Worm (Caenorhabditis elegans) whole organism, L4 larva: ENCODE measurements around the gene F10E7.11.

Experiments used
- F44E2.7 ChIP-seq: fragments of 200-800 bp; sonication (Bioruptor generic); IDR thresholded peaks from 2 replicates; pipeline ENCODE4 v2.1.2; 2022; ENCODE audit warnings: missing genetic modification characterization, missing compliant biosample characterization
- F49E8.2 ChIP-seq: sonication (generic microtip); optimal IDR thresholded peaks from 2 replicates; lab custom pipeline; 2016; ENCODE audit warnings: missing compliant biosample characterization, mild to moderate bottlenecking, missing genetic modification characterization, borderline replicate concordance
- T20F7.1 ChIP-seq: fragments of 200-800 bp; sonication (Bioruptor generic); optimal IDR thresholded peaks from 2 replicates; lab custom pipeline; 2018; ENCODE audit warnings: mild to moderate bottlenecking, missing genetic modification characterization, missing compliant biosample characterization
- Y48G9A.11 ChIP-seq: fragments of 200-800 bp; sonication (Bioruptor generic); IDR thresholded peaks from 2 replicates; pipeline ENCODE4 v1.3.6; 2022; ENCODE audit warnings: missing genetic modification reagents, missing genetic modification characterization, missing compliant biosample characterization
- Y5F2A.4 ChIP-seq: fragments of 200-800 bp; sonication (Bioruptor generic); optimal IDR thresholded peaks from 2 replicates; lab custom pipeline; 2018; ENCODE audit warnings: mild to moderate bottlenecking, missing genetic modification characterization, missing compliant biosample characterization
- ZK337.2 ChIP-seq: fragments of 200-800 bp; sonication (Bioruptor generic); IDR thresholded peaks from 2 replicates; pipeline ENCODE4 v1.3.6; 2022; ENCODE audit warnings: missing genetic modification reagents, missing genetic modification characterization, missing compliant biosample characterization
- ZK546.5 ChIP-seq, 2 experiments: sonication (generic microtip); optimal IDR thresholded peaks; 2 replicates each; lab custom pipeline; 2017; ENCODE audit warnings: missing biosample characterization in 2 of 2, missing genetic modification characterization in 2 of 2
- aha-1 ChIP-seq: fragments of 150-350 bp; peaks from one replicate; lab custom pipeline; 2014; ENCODE audit warnings: missing biosample characterization, missing genetic modification characterization
- ceh-44 ChIP-seq: fragments of 200-800 bp; sonication (Bioruptor generic); IDR thresholded peaks from 2 replicates; pipeline ENCODE4 v1.3.6; 2022; ENCODE audit warnings: missing genetic modification reagents, missing genetic modification characterization, missing compliant biosample characterization
- daf-16 ChIP-seq, 3 experiments: sonication (generic microtip); optimal IDR thresholded peaks; 2 replicates each; lab custom pipeline; 2016 to 2017; ENCODE audit warnings: missing genetic modification characterization in 3 of 3, missing genetic modification reagents in 3 of 3, mild to moderate bottlenecking in 2 of 3, missing compliant biosample characterization in 2 of 3, missing biosample characterization in 1 of 3, moderate library complexity in 1 of 3
- daf-19 ChIP-seq: fragments of 200-800 bp; sonication (Bioruptor generic); conservative IDR thresholded peaks from 2 replicates; pipeline ENCODE4 v1.3.6; 2022; ENCODE audit warnings: missing genetic modification characterization, missing compliant biosample characterization
- daf-8 ChIP-seq: fragments of 200-800 bp; sonication (Bioruptor generic); IDR thresholded peaks from 2 replicates; pipeline ENCODE4 v1.3.6; 2022; ENCODE audit warnings: missing genetic modification characterization, missing compliant biosample characterization
- dmd-6 ChIP-seq: fragments of 200-800 bp; sonication (Bioruptor generic); IDR thresholded peaks from 2 replicates; pipeline ENCODE4 v1.3.6; 2022; ENCODE audit warnings: missing genetic modification reagents, missing genetic modification characterization, missing compliant biosample characterization
- dmd-8 ChIP-seq: fragments of 200-800 bp; sonication (Bioruptor generic); IDR thresholded peaks from 2 replicates; pipeline ENCODE4 v1.3.6; 2022; ENCODE audit warnings: missing genetic modification characterization, missing compliant biosample characterization
- dve-1 ChIP-seq: sonication (generic microtip); optimal IDR thresholded peaks from 2 replicates; lab custom pipeline; 2017; ENCODE audit warnings: antibody characterized with exemption, mild to moderate bottlenecking, missing genetic modification characterization, missing compliant biosample characterization; ENCODE audit not compliant: insufficient read depth
- fos-1 ChIP-seq: fragments of 150-350 bp; optimal IDR thresholded peaks from 2 replicates; lab custom pipeline; 2014; ENCODE audit warnings: missing biosample characterization, missing genetic modification characterization
- gei-8 ChIP-seq: fragments of 200-800 bp; sonication (Bioruptor generic); optimal IDR thresholded peaks from 2 replicates; lab custom pipeline; 2018; ENCODE audit warnings: mild to moderate bottlenecking, missing genetic modification characterization, missing compliant biosample characterization
- hif-1 ChIP-seq, 2 experiments: sonication (generic microtip); optimal IDR thresholded peaks; 2 replicates each; lab custom pipeline; 2016 to 2017; ENCODE audit warnings: missing compliant biosample characterization in 2 of 2, missing genetic modification characterization in 2 of 2, missing genetic modification reagents in 2 of 2, missing genotype in 2 of 2, mild to moderate bottlenecking in 1 of 2
- hlh-11 ChIP-seq: fragments of 200-800 bp; sonication (Bioruptor generic); optimal IDR thresholded peaks from 2 replicates; lab custom pipeline; 2018; ENCODE audit warnings: mild to moderate bottlenecking, missing genetic modification characterization, missing compliant biosample characterization
- hlh-30 ChIP-seq: sonication (generic microtip); optimal IDR thresholded peaks from 2 replicates; lab custom pipeline; 2017; ENCODE audit warnings: antibody characterized with exemption, mild to moderate bottlenecking, missing genetic modification characterization, missing compliant biosample characterization; ENCODE audit not compliant: insufficient read depth
- lin-38 ChIP-seq: fragments of 200-800 bp; sonication (Bioruptor generic); IDR thresholded peaks from 2 replicates; pipeline ENCODE4 v1.3.6; 2022; ENCODE audit warnings: missing genetic modification reagents, missing genetic modification characterization, missing compliant biosample characterization
- lin-39 ChIP-seq: fragments of 150-350 bp; optimal IDR thresholded peaks from 2 replicates; lab custom pipeline; 2014; ENCODE audit warnings: missing biosample characterization, missing genetic modification reagents, missing genetic modification characterization
- lsy-2 ChIP-seq, 2 experiments: fragments of 150-350 bp in 1 of 2; sonication (generic microtip) in 1 of 2; optimal IDR thresholded peaks; 2 replicates each; lab custom pipeline; 2014 to 2017; ENCODE audit warnings: missing biosample characterization in 2 of 2, missing genetic modification characterization in 2 of 2
- madf-9 ChIP-seq: fragments of 200-800 bp; sonication (Bioruptor generic); conservative IDR thresholded peaks from 2 replicates; pipeline ENCODE4 v1.3.6; 2022; ENCODE audit warnings: missing genetic modification reagents, missing genetic modification characterization, missing compliant biosample characterization
- mdl-1 ChIP-seq, 2 experiments: fragments of 150-350 bp in 1 of 2; sonication (generic microtip) in 1 of 2; optimal IDR thresholded peaks; 2 replicates each; lab custom pipeline; 2014 to 2017; ENCODE audit warnings: missing biosample characterization in 2 of 2, missing genetic modification characterization in 2 of 2
- mes-2 ChIP-seq: sonication (generic microtip); optimal IDR thresholded peaks from 2 replicates; lab custom pipeline; 2016; ENCODE audit warnings: missing genotype, mild to moderate bottlenecking, missing genetic modification characterization, missing compliant biosample characterization; ENCODE audit not compliant: poor library complexity, severe bottlenecking
- mxl-2 ChIP-seq: fragments of 200-800 bp; sonication (Bioruptor generic); conservative IDR thresholded peaks from 2 replicates; pipeline ENCODE4 v1.3.6; 2022; ENCODE audit warnings: missing genetic modification reagents, missing genetic modification characterization, missing compliant biosample characterization
- mxl-3 ChIP-seq: fragments of 200-800 bp; sonication (Bioruptor generic); optimal IDR thresholded peaks from 2 replicates; lab custom pipeline; 2018; ENCODE audit warnings: mild to moderate bottlenecking, missing genetic modification characterization, missing compliant biosample characterization
- nhr-10 ChIP-seq: fragments of 150-350 bp; optimal IDR thresholded peaks from 2 replicates; lab custom pipeline; 2014; ENCODE audit warnings: missing biosample characterization, missing genetic modification characterization
- nhr-102 ChIP-seq: sonication (generic microtip); optimal IDR thresholded peaks from 2 replicates; lab custom pipeline; 2016; ENCODE audit warnings: mild to moderate bottlenecking, missing genetic modification characterization, moderate library complexity, missing compliant biosample characterization
- nhr-237 ChIP-seq: sonication (generic microtip); optimal IDR thresholded peaks from 2 replicates; lab custom pipeline; 2017; ENCODE audit warnings: missing biosample characterization, missing genetic modification characterization
- nhr-28 ChIP-seq: fragments of 150-350 bp; optimal IDR thresholded peaks from 2 replicates; lab custom pipeline; 2014; ENCODE audit warnings: missing biosample characterization, missing genetic modification characterization
- nhr-48 ChIP-seq: sonication (generic microtip); optimal IDR thresholded peaks from 2 replicates; lab custom pipeline; 2016; ENCODE audit warnings: mild to moderate bottlenecking, missing genetic modification characterization, missing compliant biosample characterization
- nhr-77 ChIP-seq: fragments of 150-350 bp; optimal IDR thresholded peaks from 2 replicates; lab custom pipeline; 2014; ENCODE audit warnings: missing biosample characterization, missing genetic modification characterization
- pha-4 ChIP-seq, 2 experiments: fragments of 150-350 bp in 1 of 2; fragments of 200-800 bp in 1 of 2; sonication (Bioruptor generic) in 1 of 2; IDR thresholded peaks in 1 of 2; optimal IDR thresholded peaks in 1 of 2; 2 replicates each; pipeline versions ENCODE4 v1.3.6 to Lab custom; 2014 to 2022; ENCODE audit warnings: missing genetic modification characterization in 2 of 2, missing genetic modification reagents in 2 of 2, missing biosample characterization in 1 of 2, missing compliant biosample characterization in 1 of 2
- php-3 ChIP-seq: fragments of 200-800 bp; sonication (Bioruptor generic); IDR thresholded peaks from 2 replicates; pipeline ENCODE4 v1.3.6; 2022; ENCODE audit warnings: missing genetic modification reagents, missing genetic modification characterization, missing compliant biosample characterization
- pqm-1 ChIP-seq: sonication (generic microtip); optimal IDR thresholded peaks from 2 replicates; lab custom pipeline; 2017; ENCODE audit warnings: missing biosample characterization, missing genetic modification characterization
- rbr-2 ChIP-seq: sonication (generic microtip); optimal IDR thresholded peaks from 2 replicates; lab custom pipeline; 2016; ENCODE audit warnings: missing genotype, missing genetic modification characterization, missing compliant biosample characterization
- spr-1 ChIP-seq: sonication (generic microtip); optimal IDR thresholded peaks from 2 replicates; lab custom pipeline; 2016; ENCODE audit warnings: mild to moderate bottlenecking, missing genetic modification characterization, missing compliant biosample characterization
- tag-97 ChIP-seq: fragments of 200-800 bp; sonication (Bioruptor generic); IDR thresholded peaks from 2 replicates; pipeline ENCODE4 v1.3.6; 2022; ENCODE audit warnings: missing genetic modification characterization, missing compliant biosample characterization
- tra-1 ChIP-seq: fragments of 200-800 bp; sonication (Bioruptor generic); IDR thresholded peaks from 2 replicates; pipeline ENCODE4 v1.3.6; 2022; ENCODE audit warnings: missing genetic modification reagents, missing genetic modification characterization, missing compliant biosample characterization
- unc-62 ChIP-seq, 3 experiments: fragments of 150-350 bp in 1 of 3; sonication (generic microtip); optimal IDR thresholded peaks in 2 of 3; peaks in 1 of 3; 1 replicate in 1 of 3; 2 replicates in 2 of 3; lab custom pipeline; 2014 to 2017; ENCODE audit warnings: missing biosample characterization in 3 of 3, missing genetic modification characterization in 3 of 3, missing genetic modification reagents in 3 of 3, missing genotype in 1 of 3

The F10E7.11 gene

ce11 chrII:7166768-7167167 lies 44.1 kb upstream of the F10E7.11 start (continued):
- TF ChIP-seq mes-2 (tag; lab: Kevin White, UChicago) (no peak), nhr-237 (tag; lab: Kevin White, UChicago) (no peak), mxl-3 (no peak), pha-4 (GFP tag; IDR thresholded peaks at IDR 0.05; lab: Robert Waterston, UW) (no peak), pha-4 (tag; optimal IDR thresholded peaks at IDR 0.05; lab: Kevin White, UChicago) (no peak), hif-1 (tag; optimal IDR thresholded peaks at IDR 0.05; lab: Kevin White, UChicago) (no peak), nhr-102 (peak; percentile 46), nhr-10 (tag; lab: Kevin White, UChicago) (no peak), dve-1 (peak; percentile 80), lsy-2 (tag; optimal IDR thresholded peaks at IDR 0.05; lab: Kevin White, UChicago) (no peak), madf-9 (GFP tag; lab: Robert Waterston, UW) (no peak), dmd-8 (GFP tag; lab: Robert Waterston, UW) (no peak), ZK546.5 (tag; optimal IDR thresholded peaks at IDR 0.05; lab: Kevin White, UChicago) (no peak), ZK337.2 (no peak), Y5F2A.4 (no peak), daf-8 (no peak), fos-1 (no peak), spr-1 (tag; lab: Kevin White, UChicago) (no peak), F44E2.7 (no peak), tra-1 (no peak), lin-38 (GFP tag; lab: Robert Waterston, UW) (no peak), T20F7.1 (GFP tag; lab: Kevin White, UChicago) (no peak), nhr-28 (tag; lab: Kevin White, UChicago) (peak; percentile 97), rbr-2 (tag; lab: Kevin White, UChicago) (no peak), mxl-2 (GFP tag; lab: Robert Waterston, UW) (no peak), F49E8.2 (no peak), tag-97 (GFP tag; lab: Robert Waterston, UW) (no peak), gei-8 (GFP tag; lab: Kevin White, UChicago) (no peak)

- no peak for TF ChIP-seq lin-39
- TF ChIP-seq unc-62 (GFP tag; optimal IDR thresholded peaks at IDR 0.05 in 1 of 2; lab: Kevin White, UChicago): peak in 1 of 2 experiments; percentile 76
- TF ChIP-seq unc-62 (tag; optimal IDR thresholded peaks at IDR 0.05; lab: Kevin White, UChicago): no peak
- TF ChIP-seq, all 104 proteins: peak for 1
Measured at ce11 chrII:7165749-7166148, 43.1 kb upstream of the F10E7.11 start, which contains the start of gene mfsd-13.2. TSS of gene mfsd-13.2 (minus strand) at chrII:7165849.

ce11 chrII:7161512-7161911 lies 38.8 kb upstream of the F10E7.11 start, which contains the start of gene C27H5.12:
TSS of gene C27H5.12 (minus strand) at chrII:7161612.
- peak in 1 of 2 experiments; percentile 30 for TF ChIP-seq unc-62 (GFP tag; optimal IDR thresholded peaks at IDR 0.05 in 1 of 2; lab: Kevin White, UChicago)
- no peak for TF ChIP-seq unc-62 (tag; optimal IDR thresholded peaks at IDR 0.05; lab: Kevin White, UChicago)
- TF ChIP-seq lin-39: no peak
- no peak for TF ChIP-seq Y48G9A.11 (GFP tag; lab: Robert Waterston, UW)

ce11 chrII:7157415-7157814 lies 34.7 kb upstream of the F10E7.11 start:
- no peak for TF ChIP-seq pha-4 (GFP tag; IDR thresholded peaks at IDR 0.05; lab: Robert Waterston, UW)
- peak; percentile 42 for TF ChIP-seq pha-4 (tag; optimal IDR thresholded peaks at IDR 0.05; lab: Kevin White, UChicago)
- TF ChIP-seq nhr-28 (tag; lab: Kevin White, UChicago): peak; percentile 93
- peak; percentile 25 for TF ChIP-seq hlh-30 (tag; lab: Kevin White, UChicago)
- peak; percentile 68 for TF ChIP-seq nhr-77 (tag; lab: Kevin White, UChicago)
- peak; percentile 68 for TF ChIP-seq php-3 (GFP tag; lab: Robert Waterston, UW)
- TF ChIP-seq mdl-1 (tag; optimal IDR thresholded peaks at IDR 0.05; lab: Kevin White, UChicago): peak in 1 of 2 experiments; percentile 39
- no peak for TF ChIP-seq daf-16 (GFP tag; optimal IDR thresholded peaks at IDR 0.05; lab: Kevin White, UChicago)
- peak; percentile 95 for TF ChIP-seq daf-16 (tag; optimal IDR thresholded peaks at IDR 0.05; lab: Kevin White, UChicago)
- TF ChIP-seq F44E2.7: no peak
- no peak for TF ChIP-seq daf-19 (GFP tag; lab: Robert Waterston, UW)
- TF ChIP-seq mxl-3: peak; percentile 33
- TF ChIP-seq hlh-11: peak; percentile 75
- peak; percentile 57 for TF ChIP-seq dve-1
- peak; percentile 11 for TF ChIP-seq T20F7.1 (GFP tag; lab: Kevin White, UChicago)
- peak in 1 of 2 experiments; percentile 36 for TF ChIP-seq lsy-2 (tag; optimal IDR thresholded peaks at IDR 0.05; lab: Kevin White, UChicago)
- TF ChIP-seq dmd-6 (GFP tag; lab: Robert Waterston, UW): peak; percentile 78
- TF ChIP-seq mxl-2 (GFP tag; lab: Robert Waterston, UW): peak; percentile 79; the same call in 1 of the 2 replicates
- peak; percentile 69 for TF ChIP-seq pqm-1 (tag; lab: Kevin White, UChicago)
- TF ChIP-seq ceh-44 (GFP tag; lab: Robert Waterston, UW): no peak
- peak; percentile 19 for TF ChIP-seq nhr-48 (tag; lab: Kevin White, UChicago)
- TF ChIP-seq aha-1 (tag; lab: Kevin White, UChicago): no peak
- TF ChIP-seq unc-62 (GFP tag; optimal IDR thresholded peaks at IDR 0.05 in 1 of 2; lab: Kevin White, UChicago): peak in 1 of 2 experiments; percentile 69
- TF ChIP-seq unc-62 (tag; optimal IDR thresholded peaks at IDR 0.05; lab: Kevin White, UChicago): no peak
